Fruit fly (Drosophila melanogaster): ENCODE data around the gene Gmd.
A peak's percentile ranks its signal among the peaks of the same experiment; 100 is the strongest.

Gmd gene

DNA sequence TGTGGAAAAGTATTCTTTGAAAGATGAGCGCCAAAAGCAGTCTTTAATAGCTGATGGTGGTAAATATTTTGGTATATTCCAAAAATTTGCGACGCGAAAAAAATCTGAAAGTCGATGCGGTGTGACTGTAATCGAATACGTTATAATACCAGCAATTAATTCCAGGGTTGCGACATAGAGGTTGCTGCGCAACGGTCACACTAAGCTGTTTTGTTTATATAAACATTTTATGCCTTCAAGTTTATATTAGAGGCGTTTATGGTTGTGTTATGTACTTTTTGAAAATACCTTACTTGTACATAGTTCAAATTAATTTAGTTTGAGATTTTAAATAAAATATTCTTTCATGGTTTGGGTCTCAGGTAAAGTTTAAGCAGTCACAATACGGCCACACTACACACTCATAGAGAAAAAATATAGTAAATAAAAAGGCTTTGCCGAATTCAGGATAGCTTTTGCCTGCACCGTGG, 5.5 kb downstream of the Gmd start, which contains the start of gene CG14043 (continued):
- TF ChIP-seq repo (GFP tag; optimal IDR thresholded peaks at IDR 0.05) (no peak), CG12391 (tag; optimal IDR thresholded peaks at IDR 0.05) (peak; percentile 74), en (GFP tag; optimal IDR thresholded peaks at IDR 0.05) (no peak), CG31388 (GFP tag; optimal IDR thresholded peaks at IDR 0.05) (no peak), wek (GFP tag; optimal IDR thresholded peaks at IDR 0.05) (no peak), CG13424 (tag; optimal IDR thresholded peaks at IDR 0.05) (peak; percentile 42), CG2199 (GFP tag; IDR thresholded peaks at IDR 0.05) (no peak), Abd-B (GFP tag; optimal IDR thresholded peaks at IDR 0.05) (no peak), CG1529 (GFP tag; optimal IDR thresholded peaks at IDR 0.05) (no peak), Dad (GFP tag; optimal IDR thresholded peaks at IDR 0.05) (no peak), ro (GFP tag; IDR thresholded peaks at IDR 0.05) (no peak), ato (GFP tag; IDR thresholded peaks at IDR 0.05; ENCODE audit: partially characterized antibody) (no peak), lilli (GFP tag; optimal IDR thresholded peaks at IDR 0.05) (peak; percentile 33), Rfx (GFP tag; IDR thresholded peaks at IDR 0.05) (no peak), knrl (GFP tag; IDR thresholded peaks at IDR 0.05; ENCODE audit: partially characterized antibody) (no peak; the same call in 2 of the 3 replicates), pb (GFP tag; optimal IDR thresholded peaks at IDR 0.05) (no peak), scrt (GFP tag; optimal IDR thresholded peaks at IDR 0.05) (no peak), hb (GFP tag; IDR thresholded peaks at IDR 0.05; ENCODE audit: partially characterized antibody) (no peak), slou (GFP tag; optimal IDR thresholded peaks at IDR 0.05) (peak; percentile 61), cad (GFP tag; optimal IDR thresholded peaks at IDR 0.05) (no peak), CG3838 (GFP tag; optimal IDR thresholded peaks at IDR 0.05) (no peak), CG1647 (GFP tag; optimal IDR thresholded peaks at IDR 0.05) (peak; percentile 29), CG7357 (GFP tag; IDR thresholded peaks at IDR 0.05) (no peak), trem (tag; optimal IDR thresholded peaks at IDR 0.05) (peak; percentile 86), Tbp (GFP tag; optimal IDR thresholded peaks at IDR 0.05) (no peak), CG43689 (GFP tag; IDR thresholded peaks at IDR 0.05) (no peak), CG2129 (GFP tag; IDR thresholded peaks at IDR 0.05; ENCODE audit: partially characterized antibody) (no peak), CG2678 (tag; optimal IDR thresholded peaks at IDR 0.05) (no peak), CG10209 (GFP tag; optimal IDR thresholded peaks at IDR 0.05) (no peak), CG13296 (GFP tag; optimal IDR thresholded peaks at IDR 0.05) (no peak), CG7786 (GFP tag; optimal IDR thresholded peaks at IDR 0.05) (peak; percentile 40), CG3065 (GFP tag; optimal IDR thresholded peaks at IDR 0.05) (no peak), CG7271 (tag; optimal IDR thresholded peaks at IDR 0.05) (no peak), caup (GFP tag; optimal IDR thresholded peaks at IDR 0.05; ENCODE audit: severe bottlenecking) (no peak), Mad (GFP tag; optimal IDR thresholded peaks at IDR 0.05) (no peak), fd102C (GFP tag; optimal IDR thresholded peaks at IDR 0.05) (no peak), CoRest (tag; optimal IDR thresholded peaks at IDR 0.05) (peak; percentile 60), bigmax (GFP tag; optimal IDR thresholded peaks at IDR 0.05) (no peak), NK7.1 (GFP tag; optimal IDR thresholded peaks at IDR 0.05) (no peak), CG12744 (GFP tag; optimal IDR thresholded peaks at IDR 0.05) (no peak), CG42726 (GFP tag; IDR thresholded peaks at IDR 0.05; ENCODE audit: partially characterized antibody) (no peak), Trl (optimal IDR thresholded peaks at IDR 0.05) (no peak), Trl (GFP tag; optimal IDR thresholded peaks at IDR 0.05) (no peak), CG14667 (GFP tag; IDR thresholded peaks at IDR 0.05) (no peak), Hsf (GFP tag; optimal IDR thresholded peaks at IDR 0.05) (peak; percentile 48), Lim3 (GFP tag; IDR thresholded peaks at IDR 0.05) (no peak), sr (GFP tag; IDR thresholded peaks at IDR 0.05) (no peak), Aef1 (GFP tag; IDR thresholded peaks at IDR 0.05) (no peak), Doc2 (GFP tag; IDR thresholded peaks at IDR 0.05) (no peak), CG15696 (tag; optimal IDR thresholded peaks at IDR 0.05) (peak; percentile 7), odd (GFP tag; optimal IDR thresholded peaks at IDR 0.05) (no peak), CG6272 (GFP tag; IDR thresholded peaks at IDR 0.05) (no peak), h (optimal IDR thresholded peaks at IDR 0.05) (no peak)

Measured in whole organism, embryonic.